Fruit fly (Drosophila melanogaster): Measurements from ENCODE around the gene CG13950.

CG13950 gene

dm6 chr2L:866950-867744, 7.2 kb downstream of the CG13950 start (continued):
- TF ChIP-seq salm (tag; optimal IDR thresholded peaks at IDR 0.05) (peak; percentile 81), CG10543 (GFP tag; optimal IDR thresholded peaks at IDR 0.05) (peak; percentile 85), psq (GFP tag; optimal IDR thresholded peaks at IDR 0.05) (peak; percentile 61), dysf (GFP tag; IDR thresholded peaks at IDR 0.05) (peak; percentile 96), CG2875 (GFP tag; optimal IDR thresholded peaks at IDR 0.05) (peak; percentile 77), sc (optimal IDR thresholded peaks at IDR 0.05) (no peak), sc (GFP tag; optimal IDR thresholded peaks at IDR 0.05) (peak; percentile 75), CG12219 (GFP tag; optimal IDR thresholded peaks at IDR 0.05) (peak; percentile 90), B-H1 (GFP tag; IDR thresholded peaks at IDR 0.05) (peak; percentile 93), CG2889 (GFP tag; IDR thresholded peaks at IDR 0.05) (peak; percentile 91), al (GFP tag; IDR thresholded peaks at IDR 0.05) (peak; percentile 92), oc (tag; optimal IDR thresholded peaks at IDR 0.05) (peak; percentile 89), ham (GFP tag; IDR thresholded peaks at IDR 0.05) (peak; percentile 76; the same call in 1 of the 2 replicates), zf30C (GFP tag; optimal IDR thresholded peaks at IDR 0.05) (no peak), CG17568 (GFP tag; optimal IDR thresholded peaks at IDR 0.05) (peak; percentile 88), CG13123 (GFP tag; optimal IDR thresholded peaks at IDR 0.05) (peak; percentile 83), inv (GFP tag; IDR thresholded peaks at IDR 0.05; ENCODE audit: partially characterized antibody) (no peak), fd96Cb (tag; optimal IDR thresholded peaks at IDR 0.05) (peak; percentile 92), amos (GFP tag; IDR thresholded peaks at IDR 0.05; ENCODE audit: partially characterized antibody) (0 out of 2 replicates have a peak, but pooled peaks have one; percentile 14), CG10431 (GFP tag; optimal IDR thresholded peaks at IDR 0.05) (peak; percentile 70), CG11723 (GFP tag; optimal IDR thresholded peaks at IDR 0.05) (peak; percentile 80), ewg (GFP tag; optimal IDR thresholded peaks at IDR 0.05) (peak; percentile 71), insv (GFP tag; optimal IDR thresholded peaks at IDR 0.05) (peak in 1 of 2 experiments; percentile 18), Mad (GFP tag; optimal IDR thresholded peaks at IDR 0.05) (peak; percentile 85), usp (GFP tag; optimal IDR thresholded peaks at IDR 0.05) (no peak), Hey (tag; optimal IDR thresholded peaks at IDR 0.05) (peak; percentile 73), Eip74EF (GFP tag; optimal IDR thresholded peaks at IDR 0.05) (peak in 1 of 2 experiments; percentile 87), Usf (GFP tag; optimal IDR thresholded peaks at IDR 0.05) (peak; percentile 79), CG13296 (GFP tag; optimal IDR thresholded peaks at IDR 0.05) (peak; percentile 93), CG8478 (optimal IDR thresholded peaks at IDR 0.05) (no peak), HmgZ (tag; optimal IDR thresholded peaks at IDR 0.05) (peak; percentile 94), HLH4C (GFP tag; IDR thresholded peaks at IDR 0.05; ENCODE audit: partially characterized antibody) (no peak; the same call in 2 of the 3 replicates), CG4360 (GFP tag; IDR thresholded peaks at IDR 0.05) (peak; percentile 64), Bdp1 (GFP tag; optimal IDR thresholded peaks at IDR 0.05) (peak; percentile 68), Scr (GFP tag; IDR thresholded peaks at IDR 0.05; ENCODE audit: partially characterized antibody) (0 out of 2 replicates have a peak, but pooled peaks have one; percentile 15), dmrt11E (tag; optimal IDR thresholded peaks at IDR 0.05) (peak; percentile 87), onecut (GFP tag; IDR thresholded peaks at IDR 0.05) (peak; percentile 94), CG4328 (GFP tag; optimal IDR thresholded peaks at IDR 0.05) (peak; percentile 80), ATbp (GFP tag; optimal IDR thresholded peaks at IDR 0.05) (peak; percentile 90), CG8290 (GFP tag; optimal IDR thresholded peaks at IDR 0.05) (peak; percentile 88), CG8290 (tag; optimal IDR thresholded peaks at IDR 0.05) (peak; percentile 26 to 98), trh (GFP tag; optimal IDR thresholded peaks at IDR 0.05) (peak; percentile 69), sens (GFP tag) (peak; percentile 99), dm (GFP tag; optimal IDR thresholded peaks at IDR 0.05) (peak; percentile 75), ac (GFP tag; optimal IDR thresholded peaks at IDR 0.05) (peak; percentile 68), CG3726 (GFP tag; IDR thresholded peaks at IDR 0.05) (peak; percentile 88), Fer3 (tag; optimal IDR thresholded peaks at IDR 0.05) (peak; percentile 95), abd-A (tag; optimal IDR thresholded peaks at IDR 0.05) (peak; percentile 57), NC2α (GFP tag; optimal IDR thresholded peaks at IDR 0.05) (peak; percentile 76)

All from whole organism, embryonic.